Worm (Caenorhabditis elegans): Measurements from ENCODE around the gene srx-33.

ce11 chrV:7132248-7132647 lies 13.6 kb upstream of the srx-33 start, which contains the start of gene sre-10:
- TF ChIP-seq him-1 (tag; optimal IDR thresholded peaks at IDR 0.05) (no peak), dao-5 (tag; optimal IDR thresholded peaks at IDR 0.05) (no peak), W03F9.2 (tag; optimal IDR thresholded peaks at IDR 0.05) (no peak)

Measured in whole organism, L4/young adult.